Fruit fly (Drosophila melanogaster) whole organism, embryonic: ENCODE results near the gene ppk17.

ENCODE experiments used
- Abd-B ChIP-seq: fragments of 200-800 bp; sonication (Bioruptor generic); optimal IDR thresholded peaks from 2 replicates; lab custom pipeline; 2018; ENCODE audit warnings: missing biosample characterization, mild to moderate bottlenecking, missing genetic modification characterization, moderate library complexity
- Aef1 ChIP-seq: fragments of 200-800 bp; sonication (Bioruptor generic); IDR thresholded peaks from 3 replicates; pipeline ENCODE4 v1.3.6; 2022; ENCODE audit warnings: missing biosample characterization, missing genetic modification characterization
- Antp ChIP-seq: fragments of 200-800 bp; sonication (Bioruptor generic); optimal IDR thresholded peaks from 3 replicates; lab custom pipeline; 2016; ENCODE audit warnings: missing biosample characterization, missing genetic modification characterization
- Atf3 ChIP-seq: fragments of 200-800 bp; sonication (Bioruptor generic); optimal IDR thresholded peaks from 3 replicates; lab custom pipeline; 2016; ENCODE audit warnings: missing biosample characterization, missing genetic modification characterization
- CG10267 ChIP-seq: fragments of 200-800 bp; sonication (Bioruptor generic); optimal IDR thresholded peaks from 2 replicates; lab custom pipeline; 2018; ENCODE audit warnings: missing biosample characterization, mild to moderate bottlenecking, missing genetic modification characterization, moderate library complexity
- CG10274 ChIP-seq: fragments of 200-800 bp; sonication (Bioruptor generic); optimal IDR thresholded peaks from 3 replicates; lab custom pipeline; 2017; ENCODE audit warnings: missing biosample characterization, mild to moderate bottlenecking, missing genetic modification characterization
- CG10366 ChIP-seq: fragments of 200-800 bp; sonication (Bioruptor generic); IDR thresholded peaks from 2 replicates; pipeline ENCODE4 v1.3.6; 2022; ENCODE audit warnings: missing biosample characterization, missing genetic modification characterization
- CG10543 ChIP-seq: fragments of 200-800 bp; sonication (Bioruptor generic); optimal IDR thresholded peaks from 3 replicates; lab custom pipeline; 2017; ENCODE audit warnings: missing biosample characterization, mild to moderate bottlenecking, missing genetic modification characterization, moderate library complexity
- CG12071 ChIP-seq: fragments of 200-800 bp; sonication (Bioruptor generic); optimal IDR thresholded peaks from 3 replicates; lab custom pipeline; 2018; ENCODE audit warnings: missing biosample characterization, mild to moderate bottlenecking, missing genetic modification characterization
- CG12659 ChIP-seq: fragments of 200-800 bp; sonication (Bioruptor generic); optimal IDR thresholded peaks from 3 replicates; lab custom pipeline; 2017; ENCODE audit warnings: mild to moderate bottlenecking, missing biosample characterization, missing genetic modification reagents, missing genetic modification characterization
- CG14710 ChIP-seq: fragments of 200-800 bp; sonication (Bioruptor generic); optimal IDR thresholded peaks from 3 replicates; lab custom pipeline; 2019; ENCODE audit warnings: missing biosample characterization, mild to moderate bottlenecking, missing genetic modification characterization, moderate library complexity
- CG14965 ChIP-seq: fragments of 200-800 bp; sonication (Bioruptor generic); optimal IDR thresholded peaks from 2 replicates; lab custom pipeline; 2016; ENCODE audit warnings: missing biosample characterization, missing genetic modification characterization, borderline replicate concordance
- CG15601 ChIP-seq: fragments of 200-800 bp; sonication (Bioruptor generic); optimal IDR thresholded peaks from 3 replicates; lab custom pipeline; 2019; ENCODE audit warnings: missing biosample characterization, mild to moderate bottlenecking, missing genetic modification characterization, moderate library complexity
- CG2712 ChIP-seq: fragments of 200-800 bp; optimal IDR thresholded peaks from 3 replicates; lab custom pipeline; 2019; ENCODE audit warnings: missing biosample characterization, mild to moderate bottlenecking, missing genetic modification characterization, moderate library complexity
- CG4282 ChIP-seq: fragments of 200-800 bp; sonication (Bioruptor generic); optimal IDR thresholded peaks from 2 replicates; lab custom pipeline; 2016; ENCODE audit warnings: missing biosample characterization, missing genetic modification characterization
- CG6654 ChIP-seq: fragments of 200-800 bp; sonication (Bioruptor generic); optimal IDR thresholded peaks from 2 replicates; lab custom pipeline; 2017; ENCODE audit warnings: missing biosample characterization, mild to moderate bottlenecking, missing genetic modification characterization
- CG6765 ChIP-seq: fragments of 200-800 bp; sonication (Bioruptor generic); optimal IDR thresholded peaks from 3 replicates; lab custom pipeline; 2017; ENCODE audit warnings: missing biosample characterization, mild to moderate bottlenecking, missing genetic modification characterization
- CG6854 ChIP-seq: fragments of 200-800 bp; sonication (Bioruptor generic); optimal IDR thresholded peaks from 3 replicates; lab custom pipeline; 2017; ENCODE audit warnings: missing biosample characterization, mild to moderate bottlenecking, missing genetic modification characterization
- CG9437 ChIP-seq: fragments of 200-800 bp; sonication (Bioruptor generic); optimal IDR thresholded peaks from 2 replicates; lab custom pipeline; 2018; ENCODE audit warnings: missing biosample characterization, mild to moderate bottlenecking, missing genetic modification characterization
- CG9876 ChIP-seq: fragments of 200-800 bp; sonication (Bioruptor generic); optimal IDR thresholded peaks from 2 replicates; lab custom pipeline; 2016; ENCODE audit warnings: missing biosample characterization, missing genetic modification characterization
- Chrac-16 ChIP-seq: fragments of 200-800 bp; sonication (Bioruptor generic); optimal IDR thresholded peaks from 3 replicates; lab custom pipeline; 2016; ENCODE audit warnings: missing biosample characterization, missing genetic modification characterization
- Doc2 ChIP-seq: fragments of 200-800 bp; sonication (Bioruptor generic); IDR thresholded peaks from 2 replicates; pipeline ENCODE4 v1.3.6; 2022; ENCODE audit warnings: missing biosample characterization, missing genetic modification characterization
- ERR ChIP-seq: fragments of 200-800 bp; sonication (Bioruptor generic); optimal IDR thresholded peaks from 2 replicates; lab custom pipeline; 2016; ENCODE audit warnings: missing biosample characterization, missing genetic modification characterization
- Ets97D ChIP-seq: fragments of 200-800 bp; sonication (Bioruptor generic); optimal IDR thresholded peaks from 3 replicates; lab custom pipeline; 2016; ENCODE audit warnings: missing biosample characterization, missing genetic modification characterization
- HLH4C ChIP-seq: fragments of 200-800 bp; sonication (Bioruptor generic); IDR thresholded peaks from 3 replicates; pipeline ENCODE4 v1.3.6; 2022; ENCODE audit warnings: missing biosample characterization, missing genetic modification characterization; ENCODE audit not compliant: partially characterized antibody
- Mad ChIP-seq: fragments of 200-800 bp; sonication (Bioruptor generic); optimal IDR thresholded peaks from 2 replicates; lab custom pipeline; 2016; ENCODE audit warnings: missing biosample characterization, missing genetic modification characterization
- Meics ChIP-seq: fragments of 200-800 bp; sonication (Bioruptor generic); optimal IDR thresholded peaks from 2 replicates; lab custom pipeline; 2017; ENCODE audit warnings: missing biosample characterization, mild to moderate bottlenecking, missing genetic modification characterization
- Vsx1 ChIP-seq: fragments of 200-800 bp; sonication (Bioruptor generic); optimal IDR thresholded peaks from 2 replicates; lab custom pipeline; 2017; ENCODE audit warnings: missing biosample characterization, mild to moderate bottlenecking, missing genetic modification characterization, missing genetic modification reagents
- Xbp1 ChIP-seq: fragments of 200-800 bp; sonication (Bioruptor generic); optimal IDR thresholded peaks from 3 replicates; lab custom pipeline; 2016; ENCODE audit warnings: missing biosample characterization, mild to moderate bottlenecking, missing genetic modification characterization
- YL-1 ChIP-seq: fragments of 200-800 bp; sonication (Bioruptor generic); optimal IDR thresholded peaks from 3 replicates; lab custom pipeline; 2017; ENCODE audit warnings: missing biosample characterization, mild to moderate bottlenecking, missing genetic modification characterization
- btn ChIP-seq: fragments of 200-800 bp; sonication (Bioruptor generic); optimal IDR thresholded peaks from 2 replicates; lab custom pipeline; 2016; ENCODE audit warnings: missing biosample characterization, missing genetic modification characterization
- emc ChIP-seq: fragments of 200-800 bp; sonication (Bioruptor generic); optimal IDR thresholded peaks from 2 replicates; lab custom pipeline; 2016; ENCODE audit warnings: missing biosample characterization, missing genetic modification characterization
- fd96Cb ChIP-seq: fragments of 200-800 bp; sonication (Bioruptor generic); optimal IDR thresholded peaks from 2 replicates; lab custom pipeline; 2018; ENCODE audit warnings: missing biosample characterization, mild to moderate bottlenecking, missing genetic modification characterization, moderate library complexity
- gcm ChIP-seq: fragments of 200-800 bp; sonication (Bioruptor generic); optimal IDR thresholded peaks from 2 replicates; lab custom pipeline; 2019; ENCODE audit warnings: missing biosample characterization, mild to moderate bottlenecking, missing genetic modification characterization, moderate library complexity
- gfzf ChIP-seq: fragments of 200-800 bp; sonication (Bioruptor generic); optimal IDR thresholded peaks from 2 replicates; lab custom pipeline; 2016; ENCODE audit warnings: missing biosample characterization, mild to moderate bottlenecking, missing genetic modification characterization, moderate library complexity
- hbn ChIP-seq: fragments of 200-800 bp; sonication (Bioruptor generic); IDR thresholded peaks from 2 replicates; pipeline ENCODE4 v1.3.6; 2022; ENCODE audit warnings: missing biosample characterization, missing genetic modification characterization; ENCODE audit not compliant: partially characterized antibody
- her ChIP-seq: fragments of 200-800 bp; sonication (Bioruptor generic); optimal IDR thresholded peaks from 2 replicates; lab custom pipeline; 2016; ENCODE audit warnings: missing biosample characterization, missing genetic modification characterization
- jumu ChIP-seq: fragments of 200-800 bp; sonication (Bioruptor generic); optimal IDR thresholded peaks from 3 replicates; lab custom pipeline; 2016; ENCODE audit warnings: missing biosample characterization, missing genetic modification characterization
- knrl ChIP-seq: fragments of 200-800 bp; sonication (Bioruptor generic); IDR thresholded peaks from 3 replicates; pipeline ENCODE4 v1.3.6; 2022; ENCODE audit warnings: missing biosample characterization, missing genetic modification characterization; ENCODE audit not compliant: partially characterized antibody
- mam ChIP-seq: fragments of 200-800 bp; sonication (Bioruptor generic); optimal IDR thresholded peaks from 3 replicates; lab custom pipeline; 2016; ENCODE audit warnings: missing biosample characterization, missing genetic modification characterization
- mirr ChIP-seq: fragments of 200-800 bp; sonication (Bioruptor generic); optimal IDR thresholded peaks from 3 replicates; lab custom pipeline; 2018; ENCODE audit warnings: missing biosample characterization, mild to moderate bottlenecking, missing genetic modification characterization
- odd ChIP-seq: fragments of 200-800 bp; sonication (Bioruptor generic); optimal IDR thresholded peaks from 2 replicates; lab custom pipeline; 2017; ENCODE audit warnings: missing biosample characterization, mild to moderate bottlenecking, missing genetic modification characterization
- row ChIP-seq: fragments of 200-800 bp; sonication (Bioruptor generic); IDR thresholded peaks from 3 replicates; pipeline ENCODE4 v1.3.6; 2022; ENCODE audit warnings: missing biosample characterization, missing genetic modification characterization
- sim ChIP-seq: fragments of 200-800 bp; sonication (Bioruptor generic); IDR thresholded peaks from 2 replicates; pipeline ENCODE4 v1.3.6; 2022; ENCODE audit warnings: missing biosample characterization, missing genetic modification characterization
- sna ChIP-seq: fragments of 200-800 bp; sonication (Bioruptor generic); IDR thresholded peaks from 2 replicates; pipeline ENCODE4 v1.3.6; 2022; ENCODE audit warnings: missing biosample characterization, missing genetic modification characterization; ENCODE audit not compliant: partially characterized antibody
- toy ChIP-seq: fragments of 200-800 bp; sonication (Bioruptor generic); IDR thresholded peaks from 2 replicates; pipeline ENCODE4 v1.3.6; 2022; ENCODE audit warnings: missing biosample characterization, missing genetic modification characterization
- unc-4 ChIP-seq: fragments of 200-800 bp; sonication (Bioruptor generic); IDR thresholded peaks from 2 replicates; pipeline ENCODE4 v1.3.6; 2022; ENCODE audit warnings: missing biosample characterization, missing genetic modification characterization; ENCODE audit not compliant: partially characterized antibody
- zen2 ChIP-seq: fragments of 200-800 bp; sonication (Bioruptor generic); IDR thresholded peaks from 3 replicates; pipeline ENCODE4 v1.3.6; 2022; ENCODE audit warnings: missing biosample characterization, missing genetic modification characterization; ENCODE audit not compliant: partially characterized antibody

The ppk17 gene

dm6 chr2L:16719643-16720515 lies 40.5 kb downstream of the ppk17 start, which contains the start of gene Cyt-c-p (continued):
- TF ChIP-seq hbn (peak; percentile 44; the same call in 1 of the 2 replicates), CG6654 (GFP tag; lab: Kevin White, UChicago) (no peak), CG10274 (GFP tag; lab: Kevin White, UChicago) (no peak), CG12659 (GFP tag; lab: Kevin White, UChicago) (peak; percentile 81), Atf3 (no peak), CG6765 (GFP tag; lab: Kevin White, UChicago) (peak; percentile 13), Xbp1 (GFP tag; lab: Kevin White, UChicago) (no peak), Vsx1 (GFP tag; lab: Kevin White, UChicago) (peak; percentile 17), ERR (GFP tag; lab: Kevin White, UChicago) (peak; percentile 7), CG12071 (GFP tag; lab: Kevin White, UChicago) (no peak), jumu (GFP tag; lab: Kevin White, UChicago) (no peak), toy (no peak), CG14710 (tag; lab: Kevin White, UChicago) (peak; percentile 75), CG15601 (tag; lab: Kevin White, UChicago) (peak; percentile 57), CG10267 (tag; lab: Kevin White, UChicago) (peak; percentile 56), emc (GFP tag; lab: Kevin White, UChicago) (no peak), CG2712 (tag; lab: Kevin White, UChicago) (peak; percentile 61), Aef1 (GFP tag; lab: Robert Waterston, UW) (no peak), sim (GFP tag; lab: Robert Waterston, UW) (no peak), Doc2 (GFP tag; lab: Robert Waterston, UW) (no peak), Abd-B (GFP tag; lab: Kevin White, UChicago) (peak; percentile 94), Meics (GFP tag; lab: Kevin White, UChicago) (no peak), CG10543 (GFP tag; lab: Kevin White, UChicago) (peak; percentile 29), row (GFP tag; lab: Robert Waterston, UW) (peak; percentile 44; the same call in 2 of the 3 replicates), CG14965 (GFP tag; lab: Kevin White, UChicago) (no peak), CG6854 (GFP tag; lab: Kevin White, UChicago) (no peak), mam (GFP tag; lab: Kevin White, UChicago) (peak; percentile 19), Mad (no peak), YL-1 (peak; percentile 38), mirr (GFP tag; lab: Kevin White, UChicago) (peak; percentile 33), gcm (GFP tag; lab: Kevin White, UChicago) (peak; percentile 40), odd (GFP tag; lab: Kevin White, UChicago) (no peak), her (GFP tag; lab: Kevin White, UChicago) (peak; percentile 11), zen2 (GFP tag; lab: Robert Waterston, UW) (no peak), Antp (no peak), sna (GFP tag; lab: Robert Waterston, UW) (0 out of 2 replicates have a peak, but pooled peaks have one; percentile 41), Chrac-16 (GFP tag; lab: Kevin White, UChicago) (peak; percentile 2), knrl (peak; percentile 61), fd96Cb (tag; lab: Kevin White, UChicago) (no peak), CG4282 (GFP tag; lab: Kevin White, UChicago) (no peak), Ets97D (GFP tag; lab: Kevin White, UChicago) (peak; percentile 76), CG10366 (no peak), CG9876 (no peak), btn (GFP tag; lab: Kevin White, UChicago) (no peak), HLH4C (GFP tag; lab: Robert Waterston, UW) (peak; percentile 44; the same call in 1 of the 3 replicates), CG9437 (GFP tag; lab: Kevin White, UChicago) (peak; percentile 48), unc-4 (GFP tag; lab: Robert Waterston, UW) (peak; percentile 66), gfzf (GFP tag; lab: Kevin White, UChicago) (peak; percentile 98)
